Fruit fly (Drosophila melanogaster): ENCODE measurements around the gene CG42337.

Gene CG42337

DNA sequence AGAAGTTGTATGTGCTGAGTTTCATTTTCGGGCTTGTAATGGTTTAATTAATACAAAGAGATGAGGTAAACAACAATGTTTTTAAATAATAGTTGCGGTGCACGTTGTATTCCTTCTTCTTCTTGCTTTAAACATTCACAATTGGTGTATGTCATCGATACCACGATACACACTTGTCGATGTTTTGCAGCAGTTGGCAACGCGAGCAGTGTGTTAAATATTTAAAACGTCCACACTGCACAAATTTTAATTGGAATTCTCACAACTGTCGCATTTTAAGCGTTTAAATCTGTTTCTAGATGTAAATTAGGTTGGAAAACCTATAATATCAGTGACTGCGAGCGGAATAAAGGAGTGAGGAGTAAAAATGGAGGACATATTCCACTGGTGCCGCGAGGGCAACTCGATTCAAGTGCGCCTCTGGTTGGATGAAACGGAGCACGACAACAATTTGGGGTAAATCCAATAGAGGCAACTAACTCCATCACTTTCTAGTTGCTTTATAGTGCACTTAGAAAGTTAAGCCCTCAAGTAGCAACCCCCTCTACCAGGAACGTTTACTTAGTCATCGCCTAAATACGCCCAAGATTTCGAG lies 23.6 kb upstream of the CG42337 start, which contains the start of the genes Trmt112 and Ilk (continued):
- TF ChIP-seq Dll (GFP tag; IDR thresholded peaks at IDR 0.05; ENCODE audit: partially characterized antibody) (peak; percentile 72; the same call in 3 of the 4 replicates), Sry-δ (GFP tag; optimal IDR thresholded peaks at IDR 0.05) (peak; percentile 75), CG34224 (GFP tag; IDR thresholded peaks at IDR 0.05; ENCODE audit: partially characterized antibody) (peak; percentile 77), ato (GFP tag; IDR thresholded peaks at IDR 0.05; ENCODE audit: partially characterized antibody) (peak; percentile 85), CG3995 (GFP tag; optimal IDR thresholded peaks at IDR 0.05) (peak; percentile 6), CG9727 (GFP tag; optimal IDR thresholded peaks at IDR 0.05) (no peak), Elba2 (GFP tag; optimal IDR thresholded peaks at IDR 0.05) (peak; percentile 55), CHES-1-like (GFP tag; optimal IDR thresholded peaks at IDR 0.05) (peak; percentile 83), Six4 (GFP tag; optimal IDR thresholded peaks at IDR 0.05) (no peak), seq (GFP tag; IDR thresholded peaks at IDR 0.05) (no peak), CG10979 (tag; optimal IDR thresholded peaks at IDR 0.05) (no peak), CG10321 (GFP tag; IDR thresholded peaks at IDR 0.05) (no peak), CG7357 (GFP tag; IDR thresholded peaks at IDR 0.05) (peak; percentile 65), Gsc (GFP tag; IDR thresholded peaks at IDR 0.05) (no peak), crol (GFP tag; IDR thresholded peaks at IDR 0.05) (no peak), fd3F (GFP tag; optimal IDR thresholded peaks at IDR 0.05) (no peak), CG15011 (GFP tag; optimal IDR thresholded peaks at IDR 0.05) (no peak), CG4282 (GFP tag; optimal IDR thresholded peaks at IDR 0.05) (peak; percentile 5), sens (GFP tag) (no peak), sna (GFP tag; IDR thresholded peaks at IDR 0.05; ENCODE audit: partially characterized antibody) (peak; percentile 46; the same call in 1 of the 2 replicates), sob (GFP tag; IDR thresholded peaks at IDR 0.05) (peak; percentile 35; the same call in 1 of the 2 replicates), tgo (GFP tag; IDR thresholded peaks at IDR 0.05) (no peak), Hr3 (GFP tag; optimal IDR thresholded peaks at IDR 0.05) (no peak), Nf-YA (GFP tag; IDR thresholded peaks at IDR 0.05) (no peak), CG6765 (GFP tag; optimal IDR thresholded peaks at IDR 0.05) (no peak), CG31365 (tag; optimal IDR thresholded peaks at IDR 0.05) (no peak), CG14710 (tag; optimal IDR thresholded peaks at IDR 0.05) (peak; percentile 51), fd64A (GFP tag; optimal IDR thresholded peaks at IDR 0.05) (no peak), Ssrp (tag; optimal IDR thresholded peaks at IDR 0.05) (no peak), CG1603 (tag; optimal IDR thresholded peaks at IDR 0.05) (peak; percentile 85), Xrp1 (GFP tag; IDR thresholded peaks at IDR 0.05) (no peak), jing (GFP tag; optimal IDR thresholded peaks at IDR 0.05) (no peak), Dp (GFP tag; optimal IDR thresholded peaks at IDR 0.05) (peak; percentile 71), CG4730 (GFP tag; IDR thresholded peaks at IDR 0.05) (no peak), luna (GFP tag; optimal IDR thresholded peaks at IDR 0.05) (no peak), CG17385 (GFP tag; optimal IDR thresholded peaks at IDR 0.05) (peak; percentile 98), CG2129 (GFP tag; IDR thresholded peaks at IDR 0.05; ENCODE audit: partially characterized antibody) (peak; percentile 33; the same call in 1 of the 2 replicates), Max (GFP tag; optimal IDR thresholded peaks at IDR 0.05) (peak; percentile 70), z (GFP tag; IDR thresholded peaks at IDR 0.05) (no peak), kah (GFP tag; optimal IDR thresholded peaks at IDR 0.05) (peak; percentile 2), E2f1 (GFP tag; IDR thresholded peaks at IDR 0.05) (no peak), Sox100B (GFP tag; optimal IDR thresholded peaks at IDR 0.05) (no peak), CG9797 (GFP tag; optimal IDR thresholded peaks at IDR 0.05) (peak; percentile 87), chn (GFP tag; optimal IDR thresholded peaks at IDR 0.05) (no peak), CG2889 (GFP tag; IDR thresholded peaks at IDR 0.05) (no peak), bowl (GFP tag; IDR thresholded peaks at IDR 0.05) (no peak), HmgD (GFP tag; optimal IDR thresholded peaks at IDR 0.05) (peak; percentile 10), CG7839 (tag; optimal IDR thresholded peaks at IDR 0.05) (no peak), CG4617 (GFP tag; optimal IDR thresholded peaks at IDR 0.05; ENCODE audit: borderline replicate concordance) (peak; percentile 99), dysf (GFP tag; IDR thresholded peaks at IDR 0.05) (no peak), Abd-B (GFP tag; optimal IDR thresholded peaks at IDR 0.05) (peak; percentile 79)

Measured in whole organism, embryonic.